Worm (Caenorhabditis elegans): Measurements from ENCODE around the gene slcf-2.

The slcf-2 gene

DNA sequence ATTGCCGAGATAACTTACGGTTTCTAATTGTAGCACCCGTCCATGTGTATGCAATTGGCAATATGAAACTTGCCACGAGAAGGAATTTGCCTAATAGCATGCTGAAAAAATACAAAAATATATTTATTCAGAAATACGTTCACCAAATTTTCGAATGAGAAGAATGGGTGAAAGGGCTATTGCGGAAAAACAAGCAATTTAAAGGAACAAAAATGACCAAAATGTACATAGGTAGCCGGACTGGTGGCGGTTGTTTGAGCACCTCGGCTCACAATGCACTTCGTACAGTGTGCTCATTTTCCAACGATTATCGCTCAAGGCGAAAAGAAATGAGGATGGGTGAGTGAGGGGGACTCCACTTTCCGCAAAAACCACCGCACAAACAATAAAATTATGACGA, 6.3 kb downstream of the slcf-2 start, which contains the start of gene cht-1:
Gene cht-1 (minus strand): TSS at position 101 of the 400 bp plus-strand sequence.
- TF ChIP-seq him-1 (tag; optimal IDR thresholded peaks at IDR 0.05) = no peak

DNA sequence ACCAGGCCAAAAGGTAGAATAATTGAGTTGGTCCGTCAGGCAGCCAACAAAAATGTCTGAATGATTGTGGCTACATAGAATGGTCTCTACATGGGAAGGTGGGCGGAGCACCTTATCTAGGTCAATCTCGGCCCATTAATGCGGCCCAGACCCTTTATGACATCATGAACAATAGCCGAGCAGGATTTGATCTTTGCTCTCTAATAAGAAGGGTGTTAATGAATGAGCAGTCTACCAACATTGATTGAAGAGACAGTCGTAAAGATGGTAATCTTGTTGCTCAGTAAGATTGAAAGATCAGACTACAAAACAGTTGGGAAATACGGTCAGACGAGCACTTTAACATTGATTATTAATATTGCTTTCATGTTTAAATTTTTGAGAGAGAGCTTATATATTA, 6.7 kb downstream of the slcf-2 start:
- TF ChIP-seq him-1 (tag; optimal IDR thresholded peaks at IDR 0.05) (no peak), dao-5 (tag; optimal IDR thresholded peaks at IDR 0.05) (no peak), W03F9.2 (tag; optimal IDR thresholded peaks at IDR 0.05) (no peak)

DNA sequence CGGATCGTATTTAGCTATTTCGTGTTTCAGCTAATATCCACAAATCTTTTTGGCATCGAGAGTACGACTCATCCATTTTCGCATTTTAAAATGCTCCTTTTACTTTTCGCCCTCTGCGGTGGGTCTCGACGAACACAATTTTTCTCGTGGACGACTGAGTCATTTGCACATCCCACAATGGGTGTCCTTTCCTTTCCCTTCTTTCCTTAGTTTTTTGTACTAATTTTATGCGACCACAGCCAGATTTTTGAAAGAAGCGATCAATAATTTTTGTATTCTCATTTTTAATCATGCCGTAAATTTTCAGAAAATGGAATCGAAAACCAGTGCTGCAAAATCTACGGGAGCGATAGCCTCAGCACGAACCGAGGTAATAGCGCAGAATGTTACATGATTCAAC, 8.0 kb downstream of the slcf-2 start, which contains the start of gene C04F6.9:
Gene C04F6.9 (plus strand): TSS at position 301 of the 400 bp plus-strand sequence.
- TF ChIP-seq dao-5 (tag; optimal IDR thresholded peaks at IDR 0.05) (no peak), him-1 (tag; optimal IDR thresholded peaks at IDR 0.05) (no peak), W03F9.2 (tag; optimal IDR thresholded peaks at IDR 0.05) (no peak)

DNA sequence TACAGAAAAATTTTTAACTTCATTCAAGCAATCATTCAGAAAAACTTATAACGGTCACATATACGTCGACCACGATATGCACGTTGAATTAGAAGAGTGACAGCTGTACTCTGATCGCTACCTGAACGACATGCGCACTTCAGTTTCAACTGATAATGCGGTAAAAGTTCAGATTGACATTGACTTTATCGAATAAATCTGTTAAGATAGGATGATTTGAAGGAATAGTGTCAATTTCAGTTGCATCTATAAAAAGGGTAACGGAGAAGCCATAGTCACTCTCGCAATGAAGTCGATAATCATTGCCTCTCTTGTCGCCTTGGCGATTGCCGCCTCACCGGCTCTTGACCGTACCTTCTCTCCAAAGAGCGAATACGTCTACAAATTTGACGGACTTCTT, 9.5 kb downstream of the slcf-2 start, which contains the start of gene vit-5:
Gene vit-5 (plus strand): TSS at position 277 of the 400 bp plus-strand sequence.
- TF ChIP-seq dao-5 (tag; optimal IDR thresholded peaks at IDR 0.05) (no peak), W03F9.2 (tag; optimal IDR thresholded peaks at IDR 0.05) (no peak), him-1 (tag; optimal IDR thresholded peaks at IDR 0.05) (no peak)

DNA sequence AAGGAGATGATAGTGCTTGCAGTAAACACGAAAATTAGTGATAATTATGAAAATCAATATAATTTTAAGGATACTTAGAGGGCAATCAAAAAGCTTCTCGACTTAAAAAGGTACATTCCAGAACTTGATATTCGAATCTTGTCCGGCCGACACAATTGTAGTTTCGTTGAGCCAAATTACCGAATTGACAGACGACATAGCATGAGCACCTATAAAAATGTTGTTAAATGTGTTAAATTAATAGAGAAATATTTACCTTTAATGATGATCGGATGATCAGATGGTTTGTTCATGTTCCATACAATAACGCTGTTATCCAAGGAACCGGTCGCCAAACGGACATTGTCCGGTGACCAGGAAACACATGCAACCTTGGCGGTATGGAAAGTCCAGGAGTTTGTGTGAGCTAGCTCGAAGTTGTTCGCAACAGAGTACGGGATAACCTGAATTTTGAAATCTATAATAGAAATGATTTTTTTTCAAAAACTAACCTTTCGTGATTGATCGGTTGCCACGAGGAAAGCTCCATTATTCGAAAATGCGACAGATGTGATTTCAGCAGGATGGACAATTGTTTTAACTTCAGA, 15.1 kb downstream of the slcf-2 start:
- TF ChIP-seq W03F9.2 (tag; optimal IDR thresholded peaks at IDR 0.05) = no peak
- TF ChIP-seq him-1 (tag; optimal IDR thresholded peaks at IDR 0.05) = no peak
- TF ChIP-seq dao-5 (tag; optimal IDR thresholded peaks at IDR 0.05) = no peak

DNA sequence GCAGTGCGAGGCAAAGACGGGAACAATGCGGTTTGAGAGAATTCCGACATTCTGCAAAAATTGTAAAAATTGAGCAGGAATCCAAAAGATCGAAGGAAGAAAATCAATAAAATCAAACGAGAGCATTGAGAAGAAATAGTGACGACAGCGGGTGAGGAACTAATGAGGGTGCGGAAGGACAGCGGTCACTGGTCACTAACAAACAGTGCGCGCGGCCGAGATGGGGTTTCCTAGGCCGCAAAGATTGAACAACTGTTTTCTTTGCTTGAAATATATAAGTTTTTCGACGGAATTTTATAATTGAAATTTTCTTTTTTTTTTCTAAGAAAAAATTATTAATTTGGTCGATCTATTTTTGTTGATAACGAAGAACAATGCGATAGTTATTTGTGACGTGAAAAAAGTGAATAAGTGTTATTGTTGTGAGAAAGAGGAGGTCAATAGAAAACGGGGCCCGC, 17.9 kb downstream of the slcf-2 start, which contains the start of gene unc-78:
Gene unc-78 (minus strand): TSS at position 51 of the 458 bp plus-strand sequence.
- no peak for TF ChIP-seq W03F9.2 (tag; optimal IDR thresholded peaks at IDR 0.05)
- no peak for TF ChIP-seq him-1 (tag; optimal IDR thresholded peaks at IDR 0.05)
- TF ChIP-seq dao-5 (tag; optimal IDR thresholded peaks at IDR 0.05) = no peak

DNA sequence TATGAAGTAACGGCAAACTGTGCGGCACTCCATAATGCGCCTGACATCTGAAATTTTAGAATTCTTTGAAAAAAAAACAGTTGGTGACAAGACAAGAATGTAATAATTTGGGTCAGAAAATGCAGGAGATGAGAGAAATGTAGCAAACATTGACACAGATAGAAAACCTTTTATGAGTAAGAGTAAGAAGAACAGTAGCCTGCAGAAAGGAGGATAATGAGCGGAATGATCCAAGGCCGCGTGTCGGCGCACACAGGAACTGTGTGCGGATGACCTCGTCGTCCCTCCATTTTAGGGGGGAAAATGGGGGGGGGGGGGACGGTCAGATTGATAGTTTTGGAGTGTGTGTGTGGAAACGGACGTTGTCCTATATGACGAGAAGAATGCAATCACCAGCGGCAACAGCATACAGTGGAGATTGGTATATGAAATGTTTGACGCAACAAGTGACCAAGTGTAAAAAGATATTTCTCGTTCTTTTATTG, 21.0 kb downstream of the slcf-2 start, which contains the start of gene dhs-27:
Gene dhs-27 (minus strand): TSS at position 51 of the 485 bp plus-strand sequence.
- TF ChIP-seq dao-5 (tag; optimal IDR thresholded peaks at IDR 0.05) (no peak), him-1 (tag; optimal IDR thresholded peaks at IDR 0.05) (no peak), W03F9.2 (tag; optimal IDR thresholded peaks at IDR 0.05) (no peak)

DNA sequence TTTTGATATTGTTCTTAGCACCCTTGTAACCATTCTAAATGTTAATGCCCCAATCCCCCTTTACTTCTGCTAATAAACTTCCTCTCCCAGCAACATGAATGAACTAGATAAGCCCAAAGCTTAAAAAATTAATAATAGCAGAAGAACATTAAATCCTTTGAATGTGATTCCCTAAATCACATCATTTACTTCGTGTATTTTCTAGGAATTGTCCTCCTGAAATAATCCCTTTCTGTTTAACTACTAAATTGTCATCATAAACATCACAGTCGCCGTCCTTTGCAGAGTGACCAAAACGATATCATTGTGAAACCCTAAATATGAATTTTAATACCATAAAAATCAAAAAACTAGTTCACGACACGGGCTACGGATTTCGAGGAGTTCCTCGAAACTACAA, 22.4 kb downstream of the slcf-2 start:
- TF ChIP-seq W03F9.2 (tag; optimal IDR thresholded peaks at IDR 0.05) (no peak), dao-5 (tag; optimal IDR thresholded peaks at IDR 0.05) (no peak), him-1 (tag; optimal IDR thresholded peaks at IDR 0.05) (no peak)

DNA sequence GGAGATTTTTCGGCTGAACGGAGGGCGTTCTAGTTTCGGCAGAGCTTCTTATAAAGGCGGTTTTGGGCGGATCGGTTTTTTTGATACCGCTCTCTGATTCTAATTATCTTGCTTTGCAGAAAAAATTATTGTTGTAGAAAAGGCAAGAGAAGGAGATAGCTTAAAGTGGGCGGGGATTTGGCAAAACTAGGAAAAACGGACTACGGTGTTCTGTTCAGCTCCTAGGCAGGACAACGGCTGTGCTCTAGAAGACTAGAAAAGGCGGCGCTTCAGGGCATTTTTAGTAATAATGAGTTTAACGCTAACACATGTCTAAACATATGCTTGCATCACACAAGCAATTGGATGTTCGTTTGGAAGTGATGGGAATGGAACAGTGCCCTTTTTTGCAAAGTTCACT, 25.4 kb downstream of the slcf-2 start, which contains the start of gene C04F6.7:
Gene C04F6.7 (minus strand): TSS at position 101 of the 400 bp plus-strand sequence.
- TF ChIP-seq W03F9.2 (tag; optimal IDR thresholded peaks at IDR 0.05) (no peak), dao-5 (tag; optimal IDR thresholded peaks at IDR 0.05) (no peak), him-1 (tag; optimal IDR thresholded peaks at IDR 0.05) (no peak)

DNA sequence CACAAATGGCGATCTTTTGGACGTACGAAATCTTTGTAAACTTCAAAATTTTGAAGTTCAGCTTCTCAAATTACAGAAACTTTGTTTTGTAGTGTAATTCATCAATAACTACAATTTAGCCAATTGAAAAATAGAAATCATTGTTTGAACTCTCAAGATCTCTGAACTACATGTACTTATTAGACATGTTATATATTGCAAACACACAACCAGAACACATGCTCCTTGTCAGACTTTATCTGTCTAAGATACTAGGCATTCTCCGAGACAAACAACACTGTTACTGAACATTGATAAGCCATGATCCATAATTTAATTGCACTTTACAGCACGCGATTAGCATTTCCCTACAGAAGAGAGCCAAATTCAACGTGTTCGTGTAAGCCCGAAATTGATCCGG, 30.9 kb downstream of the slcf-2 start, which contains the start of gene ZK813.6:
Gene ZK813.6 (plus strand): TSS at position 301 of the 400 bp plus-strand sequence.
- no peak for TF ChIP-seq W03F9.2 (tag; optimal IDR thresholded peaks at IDR 0.05)
- TF ChIP-seq dao-5 (tag; optimal IDR thresholded peaks at IDR 0.05) = no peak
- TF ChIP-seq him-1 (tag; optimal IDR thresholded peaks at IDR 0.05) = no peak

DNA sequence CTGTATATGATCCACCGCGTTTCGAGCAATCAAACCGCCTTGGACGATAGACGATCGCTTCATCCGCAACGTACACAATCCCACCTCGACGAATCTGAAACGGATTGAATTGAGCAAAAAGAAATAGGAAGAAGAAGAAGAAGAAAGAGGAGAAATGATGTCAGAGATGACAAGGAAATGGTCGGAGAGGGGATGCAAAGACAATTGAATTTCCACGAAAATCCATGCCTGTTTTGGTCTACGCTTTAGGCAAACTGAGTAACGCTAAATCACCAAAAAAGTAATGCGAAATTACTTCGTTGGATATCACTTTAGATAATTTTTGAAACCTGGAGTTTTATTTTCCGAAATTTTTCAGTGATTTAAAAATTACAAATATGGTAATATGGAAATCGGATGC, 35.5 kb downstream of the slcf-2 start:
- no peak for TF ChIP-seq him-1 (tag; optimal IDR thresholded peaks at IDR 0.05)
- TF ChIP-seq dao-5 (tag; optimal IDR thresholded peaks at IDR 0.05) = no peak
- no peak for TF ChIP-seq W03F9.2 (tag; optimal IDR thresholded peaks at IDR 0.05)

DNA sequence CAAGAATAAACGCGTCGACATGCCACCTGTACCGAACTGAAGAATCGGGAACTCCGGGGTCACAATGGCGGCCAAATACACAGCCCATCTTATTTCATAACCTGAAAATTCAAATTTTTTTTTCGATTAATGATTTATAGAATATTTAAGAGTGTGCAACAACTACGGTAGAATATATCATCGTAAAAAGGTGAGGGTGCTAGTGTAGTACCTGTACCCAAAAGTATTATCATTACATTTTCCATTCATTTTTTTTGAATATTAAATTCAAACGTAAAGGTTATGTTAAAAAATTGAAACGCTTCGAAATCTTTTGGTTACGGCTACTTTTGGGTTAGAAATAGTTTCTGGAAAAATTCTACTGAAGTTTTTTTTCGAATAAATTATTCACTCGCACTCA, 36.4 kb downstream of the slcf-2 start, which contains the start of gene ZK813.4:
Gene ZK813.4 (minus strand): TSS at position 101 of the 400 bp plus-strand sequence.
- TF ChIP-seq him-1 (tag; optimal IDR thresholded peaks at IDR 0.05) (no peak), W03F9.2 (tag; optimal IDR thresholded peaks at IDR 0.05) (no peak), dao-5 (tag; optimal IDR thresholded peaks at IDR 0.05) (no peak)

DNA sequence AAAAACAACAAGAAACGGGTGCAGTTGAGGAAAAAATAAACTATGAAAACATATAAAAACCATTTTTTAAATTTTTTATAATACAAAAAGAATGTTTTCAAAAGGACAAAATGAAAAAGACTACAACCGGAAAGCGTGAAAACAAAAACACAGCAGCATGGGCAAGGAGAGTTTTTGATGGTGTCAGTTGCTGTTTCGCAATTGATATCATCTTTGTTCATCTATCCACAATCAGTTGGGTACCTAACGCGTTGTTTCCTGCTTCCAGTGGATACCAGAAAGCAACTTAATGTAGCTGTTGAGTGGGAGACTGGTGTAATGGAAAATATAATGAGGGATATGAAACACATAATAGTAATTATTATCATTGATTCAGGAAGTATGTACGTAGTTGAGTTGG, 46.2 kb downstream of the slcf-2 start:
- TF ChIP-seq W03F9.2 (tag; optimal IDR thresholded peaks at IDR 0.05) = no peak
- no peak for TF ChIP-seq him-1 (tag; optimal IDR thresholded peaks at IDR 0.05)
- TF ChIP-seq dao-5 (tag; optimal IDR thresholded peaks at IDR 0.05) = no peak

DNA sequence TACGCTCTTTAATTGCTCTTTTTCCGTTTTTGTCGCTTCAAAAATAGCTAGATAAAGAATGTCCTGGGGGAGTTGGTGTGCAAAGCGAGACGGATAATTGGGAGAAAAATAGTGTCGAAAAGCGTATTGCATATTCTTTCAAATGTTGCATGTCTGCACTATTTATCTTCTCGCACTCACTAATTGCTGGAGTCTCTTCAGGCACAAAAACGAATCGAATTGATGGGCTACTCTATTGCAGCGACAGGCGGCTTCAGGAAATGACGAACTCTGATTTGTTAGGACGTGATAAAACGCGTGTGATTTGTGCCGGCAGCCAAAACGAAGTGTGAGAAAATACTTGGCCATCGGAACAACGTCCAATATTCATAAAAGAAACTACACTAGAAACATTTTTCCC, 46.6 kb downstream of the slcf-2 start:
- TF ChIP-seq him-1 (tag; optimal IDR thresholded peaks at IDR 0.05) = no peak
- no peak for TF ChIP-seq W03F9.2 (tag; optimal IDR thresholded peaks at IDR 0.05)
- no peak for TF ChIP-seq dao-5 (tag; optimal IDR thresholded peaks at IDR 0.05)

Data from whole organism, L4/young adult.